Fruit fly (Drosophila melanogaster): ENCODE data around the gene CG17841.

- no peak for TF ChIP-seq gl (tag; optimal IDR thresholded peaks at IDR 0.05)
- TF ChIP-seq CG4496 (GFP tag; IDR thresholded peaks at IDR 0.05), result no peak
- no peak for TF ChIP-seq Snoo (tag; optimal IDR thresholded peaks at IDR 0.05)
- no peak for TF ChIP-seq CG34367 (tag; optimal IDR thresholded peaks at IDR 0.05)
- no peak for TF ChIP-seq Ets98B (GFP tag; IDR thresholded peaks at IDR 0.05)
- TF ChIP-seq rn (GFP tag; IDR thresholded peaks at IDR 0.05), result no peak
- no peak for TF ChIP-seq fd96Ca (GFP tag; IDR thresholded peaks at IDR 0.05)
- no peak for TF ChIP-seq EcR (GFP tag; optimal IDR thresholded peaks at IDR 0.05)
- TF ChIP-seq CG9948 (tag; optimal IDR thresholded peaks at IDR 0.05), result no peak
- TF ChIP-seq Pif1A (GFP tag; optimal IDR thresholded peaks at IDR 0.05), result no peak
- TF ChIP-seq CG15710 (tag; optimal IDR thresholded peaks at IDR 0.05), result no peak
- no peak for TF ChIP-seq CG13204 (GFP tag; optimal IDR thresholded peaks at IDR 0.05)
- TF ChIP-seq CG8301 (tag; optimal IDR thresholded peaks at IDR 0.05), result no peak
Observed at dm6 chrX:10340492-10340891, 27.4 kb upstream of the CG17841 start.

Data from whole organism, pupa.